Worm (Caenorhabditis elegans): ENCODE data around the gene C47D12.5.

ce11 chrII:11710771-11711170, 25.7 kb upstream of the C47D12.5 start:
- TF ChIP-seq lin-13 (GFP tag; optimal IDR thresholded peaks at IDR 0.05) (no peak), elt-3 (tag; optimal IDR thresholded peaks at IDR 0.05) (no peak), F13H6.1 (tag; optimal IDR thresholded peaks at IDR 0.05) (no peak)
